Fruit fly (Drosophila melanogaster): Measurements from ENCODE around the gene msn.

msn gene

DNA sequence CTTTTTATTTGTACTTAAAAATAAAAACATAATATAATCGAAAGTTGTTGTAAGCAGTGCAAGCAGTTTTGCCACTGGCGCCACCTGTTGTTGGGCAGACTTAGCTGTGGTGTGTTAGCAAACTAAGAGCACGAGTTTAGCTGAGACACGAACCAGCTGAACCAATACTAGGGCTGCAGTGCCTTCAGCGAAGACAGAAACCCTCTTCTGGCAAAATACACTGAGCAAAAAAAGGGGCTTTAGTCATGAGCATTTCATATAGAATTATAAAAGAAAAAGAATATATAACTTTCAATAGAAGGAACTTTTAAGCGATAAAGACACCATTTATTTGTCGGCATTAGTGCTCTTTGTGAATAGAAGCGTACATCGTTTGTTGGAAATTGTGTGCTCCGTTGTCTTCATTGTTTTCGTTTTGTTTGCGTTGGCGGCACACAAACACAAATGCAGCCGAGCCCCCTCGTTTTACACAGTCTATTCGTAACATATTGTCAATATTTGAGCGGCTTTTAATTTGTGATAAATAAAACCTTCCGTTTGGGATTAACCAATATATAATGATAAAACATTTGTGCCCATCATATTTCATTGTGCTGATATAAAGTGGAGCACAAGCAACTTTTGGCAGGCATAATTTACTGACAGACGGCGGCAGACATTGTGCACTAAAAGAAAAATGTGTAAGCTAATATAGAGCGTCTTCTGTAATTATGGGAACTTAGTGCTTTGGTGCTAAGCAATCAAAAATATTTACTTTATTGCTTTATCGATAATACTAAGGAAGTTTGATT lies 54.8 kb downstream of the msn start (continued):
- TF ChIP-seq fkh (GFP tag; optimal IDR thresholded peaks at IDR 0.05): peak; percentile 97
- TF ChIP-seq Hr4 (GFP tag; optimal IDR thresholded peaks at IDR 0.05): peak; percentile 66
- no peak for TF ChIP-seq dac (GFP tag; optimal IDR thresholded peaks at IDR 0.05)
- peak; percentile 51 for TF ChIP-seq lz (GFP tag; optimal IDR thresholded peaks at IDR 0.05)
- peak; percentile 60 for TF ChIP-seq CG8632 (GFP tag; optimal IDR thresholded peaks at IDR 0.05)
- peak; percentile 59 for TF ChIP-seq net (GFP tag; optimal IDR thresholded peaks at IDR 0.05)
- peak; percentile 45 for TF ChIP-seq CG6808 (GFP tag; optimal IDR thresholded peaks at IDR 0.05)
- TF ChIP-seq CG6854 (GFP tag; optimal IDR thresholded peaks at IDR 0.05): peak; percentile 38
- TF ChIP-seq topi (GFP tag; optimal IDR thresholded peaks at IDR 0.05): peak; percentile 71
- peak; percentile 65 for TF ChIP-seq Gug (GFP tag; IDR thresholded peaks at IDR 0.05)
- peak; percentile 69 for TF ChIP-seq Sox102F (GFP tag; optimal IDR thresholded peaks at IDR 0.05)
- TF ChIP-seq CG7368 (GFP tag; optimal IDR thresholded peaks at IDR 0.05): peak; percentile 1
- TF ChIP-seq CG10669 (GFP tag; optimal IDR thresholded peaks at IDR 0.05): peak; percentile 35
- TF ChIP-seq Smox (GFP tag; optimal IDR thresholded peaks at IDR 0.05): peak; percentile 67
- peak; percentile 37 for TF ChIP-seq OdsH (GFP tag; optimal IDR thresholded peaks at IDR 0.05)
- peak; percentile 31 for TF ChIP-seq CG4318 (GFP tag; optimal IDR thresholded peaks at IDR 0.05)
- TF ChIP-seq Ets96B (tag; optimal IDR thresholded peaks at IDR 0.05): peak; percentile 51
- TF ChIP-seq dsx (GFP tag; optimal IDR thresholded peaks at IDR 0.05; ENCODE audit: poor library complexity, severe bottlenecking): no peak

dm6 chr3L:2530635-2531034 lies 55.7 kb downstream of the msn start:
- peak; percentile 23; the same call in 1 of the 3 replicates for TF ChIP-seq eg (GFP tag; IDR thresholded peaks at IDR 0.05)
- peak; percentile 43; the same call in 1 of the 2 replicates for TF ChIP-seq CG15336 (GFP tag; IDR thresholded peaks at IDR 0.05)
- no peak for TF ChIP-seq CG8632 (GFP tag; optimal IDR thresholded peaks at IDR 0.05)
- peak; percentile 23 for TF ChIP-seq CG6276 (GFP tag; optimal IDR thresholded peaks at IDR 0.05)
- TF ChIP-seq Gug (GFP tag; IDR thresholded peaks at IDR 0.05): no peak
- peak; percentile 16 for TF ChIP-seq CG32006 (GFP tag; optimal IDR thresholded peaks at IDR 0.05)
- no peak for TF ChIP-seq CG3919 (GFP tag; optimal IDR thresholded peaks at IDR 0.05)
- TF ChIP-seq CG8119 (GFP tag; IDR thresholded peaks at IDR 0.05): peak; percentile 58; the same call in 2 of the 3 replicates

- no peak for TF ChIP-seq CG15336 (GFP tag; IDR thresholded peaks at IDR 0.05)
- peak; percentile 91 for TF ChIP-seq svp (GFP tag)
- no peak for TF ChIP-seq pdm3 (GFP tag; optimal IDR thresholded peaks at IDR 0.05)
Measured at dm6 chr3L:2530090-2530489, 56.2 kb downstream of the msn start.

dm6 chr3L:2526873-2527272 lies 59.5 kb downstream of the msn start, which contains the start of gene CG32295:
Gene CG32295 (minus strand): TSS chr3L:2526973.
- TF ChIP-seq fd85E (GFP tag; optimal IDR thresholded peaks at IDR 0.05) (no peak), acj6 (GFP tag; optimal IDR thresholded peaks at IDR 0.05) (no peak), Ets21C (GFP tag; optimal IDR thresholded peaks at IDR 0.05) (no peak), Hr4 (GFP tag; optimal IDR thresholded peaks at IDR 0.05) (no peak), Hr38 (GFP tag; optimal IDR thresholded peaks at IDR 0.05) (no peak)

DNA sequence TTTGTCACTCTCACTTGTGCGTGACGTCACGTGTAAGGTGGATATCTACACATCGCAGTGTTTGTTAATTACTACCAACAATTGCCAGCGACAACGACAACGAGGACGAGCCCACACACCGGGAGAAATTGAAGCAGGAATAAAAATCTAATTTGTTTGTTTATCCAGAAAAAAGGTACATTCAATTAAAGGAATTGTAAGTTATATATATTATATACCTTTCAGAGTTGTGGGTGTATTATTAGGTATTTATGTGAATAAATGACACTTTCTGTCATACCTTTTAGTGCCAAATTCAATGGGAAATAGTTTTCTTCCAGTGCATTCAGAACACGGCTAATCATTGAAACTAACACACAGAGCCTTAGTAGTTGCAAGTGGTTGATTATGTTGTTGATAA lies 71.1 kb downstream of the msn start:
- TF ChIP-seq CG8319 (GFP tag; optimal IDR thresholded peaks at IDR 0.05): no peak
- TF ChIP-seq Eip93F (GFP tag; optimal IDR thresholded peaks at IDR 0.05): no peak
- TF ChIP-seq CG16779 (tag; optimal IDR thresholded peaks at IDR 0.05): no peak
- no peak for TF ChIP-seq Blimp-1 (GFP tag; optimal IDR thresholded peaks at IDR 0.05)
- TF ChIP-seq CG6276 (GFP tag; optimal IDR thresholded peaks at IDR 0.05): no peak
- no peak for TF ChIP-seq acj6 (GFP tag; optimal IDR thresholded peaks at IDR 0.05)
- no peak for TF ChIP-seq fd85E (GFP tag; optimal IDR thresholded peaks at IDR 0.05)
- no peak for TF ChIP-seq net (GFP tag; optimal IDR thresholded peaks at IDR 0.05)
- TF ChIP-seq CG34406 (GFP tag; optimal IDR thresholded peaks at IDR 0.05): no peak
- TF ChIP-seq Hr4 (GFP tag; optimal IDR thresholded peaks at IDR 0.05): peak; percentile 62
- no peak for TF ChIP-seq dsx (GFP tag; optimal IDR thresholded peaks at IDR 0.05; ENCODE audit: poor library complexity, severe bottlenecking)
- no peak for TF ChIP-seq Sox14 (GFP tag; optimal IDR thresholded peaks at IDR 0.05)
- TF ChIP-seq CG10631 (GFP tag; optimal IDR thresholded peaks at IDR 0.05): no peak
- TF ChIP-seq CG8632 (GFP tag; optimal IDR thresholded peaks at IDR 0.05): no peak
- TF ChIP-seq CG8119 (GFP tag; IDR thresholded peaks at IDR 0.05): peak; percentile 65; the same call in 1 of the 3 replicates
- TF ChIP-seq CG31627 (GFP tag; optimal IDR thresholded peaks at IDR 0.05): no peak
- no peak for TF ChIP-seq dac (GFP tag; optimal IDR thresholded peaks at IDR 0.05)
- TF ChIP-seq CG9139 (GFP tag; optimal IDR thresholded peaks at IDR 0.05): no peak
- TF ChIP-seq eg (GFP tag; IDR thresholded peaks at IDR 0.05): no peak
- TF ChIP-seq CG11294 (GFP tag; IDR thresholded peaks at IDR 0.05): no peak
- TF ChIP-seq CG3919 (GFP tag; optimal IDR thresholded peaks at IDR 0.05): no peak
- no peak for TF ChIP-seq esn (GFP tag; optimal IDR thresholded peaks at IDR 0.05)
- TF ChIP-seq CG15336 (GFP tag; IDR thresholded peaks at IDR 0.05): peak; percentile 65
- TF ChIP-seq CG7368 (GFP tag; optimal IDR thresholded peaks at IDR 0.05): no peak
- no peak for TF ChIP-seq Gug (GFP tag; IDR thresholded peaks at IDR 0.05)
